Worm (Caenorhabditis elegans): ENCODE results near the gene cutc-1.

cutc-1 gene

ce11 chrIII:8403507-8403906, at the start of gene cutc-1:
Gene cutc-1, minus strand, starts transcription at chrIII:8403607.
- TF ChIP-seq ztf-4 (tag; optimal IDR thresholded peaks at IDR 0.05) (no peak), lir-3 (tag; optimal IDR thresholded peaks at IDR 0.05; ENCODE audit: poor library complexity) (no peak), snpc-4 (tag; optimal IDR thresholded peaks at IDR 0.05) (no peak), pag-3 (tag; optimal IDR thresholded peaks at IDR 0.05; ENCODE audit: borderline replicate concordance, insufficient read depth) (no peak), lin-39 (tag; optimal IDR thresholded peaks at IDR 0.05) (no peak), irx-1 (tag; optimal IDR thresholded peaks at IDR 0.05) (no peak), nhr-85 (tag) (no peak), ceh-82 (tag; optimal IDR thresholded peaks at IDR 0.05) (no peak)

- TF ChIP-seq zag-1 (tag; optimal IDR thresholded peaks at IDR 0.05): no peak
- TF ChIP-seq isw-1 (GFP tag; IDR thresholded peaks at IDR 0.05): no peak
- TF ChIP-seq ets-5 (GFP tag; IDR thresholded peaks at IDR 0.05): no peak
- TF ChIP-seq skn-1 (tag; optimal IDR thresholded peaks at IDR 0.05): no peak
These were observed 47.8 kb upstream of the cutc-1 start for ce11 chrIII:8451181-8451580.

- TF ChIP-seq ztf-11 (tag; optimal IDR thresholded peaks at IDR 0.05): peak in 1 of 2 experiments; percentile 1
- TF ChIP-seq unc-130 (tag; optimal IDR thresholded peaks at IDR 0.05): no peak
- peak; percentile 8 for TF ChIP-seq ama-1 (optimal IDR thresholded peaks at IDR 0.05)
- TF ChIP-seq mep-1 (tag; optimal IDR thresholded peaks at IDR 0.05): peak; percentile 32
- no peak for TF ChIP-seq efl-1 (optimal IDR thresholded peaks at IDR 0.05)
- TF ChIP-seq efl-1 (GFP tag; optimal IDR thresholded peaks at IDR 0.05 in 1 of 2): peak in 1 of 2 experiments; percentile 91
- no peak for TF ChIP-seq fkh-4 (tag; optimal IDR thresholded peaks at IDR 0.05; ENCODE audit: borderline replicate concordance)
- no peak for TF ChIP-seq ceh-88 (GFP tag; IDR thresholded peaks at IDR 0.05)
- peak; percentile 14 for TF ChIP-seq ztf-4 (tag; optimal IDR thresholded peaks at IDR 0.05)
- TF ChIP-seq isw-1 (GFP tag; IDR thresholded peaks at IDR 0.05): no peak
These were observed 47.1 kb upstream of the cutc-1 start for ce11 chrIII:8450494-8450893.

- peak; percentile 29 for TF ChIP-seq nhr-71 (tag; optimal IDR thresholded peaks at IDR 0.05)
- no peak for TF ChIP-seq C34B4.2 (tag; optimal IDR thresholded peaks at IDR 0.05)
- no peak for TF ChIP-seq mdl-1 (tag; optimal IDR thresholded peaks at IDR 0.05)
- TF ChIP-seq elt-2 (tag; optimal IDR thresholded peaks at IDR 0.05): no peak
- TF ChIP-seq sptf-1 (tag; optimal IDR thresholded peaks at IDR 0.05): no peak
- no peak for TF ChIP-seq alr-1 (tag; optimal IDR thresholded peaks at IDR 0.05; ENCODE audit: borderline replicate concordance)
- no peak for TF ChIP-seq unc-86 (tag; optimal IDR thresholded peaks at IDR 0.05)
- TF ChIP-seq aly-2 (tag; optimal IDR thresholded peaks at IDR 0.05): peak; percentile 73
- TF ChIP-seq rnt-1 (tag; optimal IDR thresholded peaks at IDR 0.05): no peak
- peak; percentile 25 for TF ChIP-seq nhr-90 (tag; optimal IDR thresholded peaks at IDR 0.05; ENCODE audit: poor library complexity)
- no peak for TF ChIP-seq vab-15 (tag; optimal IDR thresholded peaks at IDR 0.05)
- TF ChIP-seq efl-1 (optimal IDR thresholded peaks at IDR 0.05): no peak
- peak; percentile 8 to 78 for TF ChIP-seq efl-1 (GFP tag; optimal IDR thresholded peaks at IDR 0.05 in 1 of 2)
- TF ChIP-seq pax-3 (tag; optimal IDR thresholded peaks at IDR 0.05): no peak
- TF ChIP-seq mep-1 (tag; optimal IDR thresholded peaks at IDR 0.05): peak; percentile 10
- TF ChIP-seq ceh-8 (GFP tag; optimal IDR thresholded peaks at IDR 0.05): no peak
- TF ChIP-seq lin-15B (tag; optimal IDR thresholded peaks at IDR 0.05): no peak
- TF ChIP-seq lsy-2 (tag; optimal IDR thresholded peaks at IDR 0.05): peak; percentile 34 to 51
- TF ChIP-seq lin-39 (tag; optimal IDR thresholded peaks at IDR 0.05): no peak
- no peak for TF ChIP-seq nhr-20 (tag; optimal IDR thresholded peaks at IDR 0.05)
- no peak for TF ChIP-seq fos-1 (tag; optimal IDR thresholded peaks at IDR 0.05)
- TF ChIP-seq unc-30 (tag; optimal IDR thresholded peaks at IDR 0.05): no peak
- TF ChIP-seq ama-1 (optimal IDR thresholded peaks at IDR 0.05): peak; percentile 82
- peak in 1 of 2 experiments; percentile 17 for TF ChIP-seq lin-35 (GFP tag; optimal IDR thresholded peaks at IDR 0.05)
- TF ChIP-seq snpc-4 (tag; optimal IDR thresholded peaks at IDR 0.05): no peak
- TF ChIP-seq zag-1 (tag; optimal IDR thresholded peaks at IDR 0.05): no peak
- TF ChIP-seq hpl-2 (GFP tag; optimal IDR thresholded peaks at IDR 0.05): no peak
- no peak for TF ChIP-seq nhr-28 (tag; optimal IDR thresholded peaks at IDR 0.05)
- no peak for TF ChIP-seq irx-1 (tag; optimal IDR thresholded peaks at IDR 0.05)
- no peak for TF ChIP-seq hlh-17 (GFP tag; optimal IDR thresholded peaks at IDR 0.05; ENCODE audit: borderline replicate concordance)
- no peak for TF ChIP-seq C04F5.9 (tag; optimal IDR thresholded peaks at IDR 0.05)
- peak; percentile 45 for TF ChIP-seq F16B12.6 (tag; optimal IDR thresholded peaks at IDR 0.05)
- TF ChIP-seq dpl-1 (GFP tag; optimal IDR thresholded peaks at IDR 0.05): peak in 1 of 3 experiments; percentile 10
These were observed 45.9 kb upstream of the cutc-1 start, which contains the start of gene mrpl-32 for ce11 chrIII:8449160-8449807. Gene mrpl-32, plus strand, starts transcription at chrIII:8449757.
